Worm (Caenorhabditis elegans): ENCODE results near the gene apm-3.

Gene apm-3

DNA sequence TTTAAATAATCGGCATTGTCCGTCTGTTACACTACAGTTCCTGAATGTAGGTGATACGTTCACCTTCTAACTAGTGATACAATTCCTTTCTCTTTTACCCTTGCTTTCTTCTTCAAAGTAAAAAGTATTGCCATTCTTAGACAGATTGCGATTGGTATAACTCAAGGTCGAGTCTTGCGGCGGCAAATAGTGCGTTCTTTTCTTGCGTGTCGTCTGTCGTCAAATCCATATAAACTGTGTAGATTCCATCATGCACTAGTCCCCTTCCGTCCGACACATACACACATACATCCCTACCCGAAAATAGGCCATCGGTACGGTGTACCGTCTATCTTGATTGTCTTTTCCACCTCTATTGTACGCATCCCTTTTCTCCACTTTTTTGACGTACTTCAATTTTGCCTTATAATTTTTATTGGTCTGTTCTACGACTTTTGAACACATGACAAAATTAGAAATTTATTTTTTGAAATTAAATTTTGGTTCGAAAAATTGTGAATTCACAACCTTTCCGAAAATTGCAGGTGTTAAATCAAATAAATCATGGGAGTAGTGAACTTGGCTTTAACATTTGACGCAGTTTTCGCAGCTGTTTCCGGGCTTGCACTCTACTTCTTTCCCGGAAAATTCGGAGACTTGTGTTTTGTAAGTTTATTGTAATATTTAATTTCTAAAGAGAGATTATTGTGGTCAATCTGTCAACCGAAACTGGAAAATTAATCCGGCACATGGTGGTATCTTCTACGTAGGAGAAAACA lies 25.7 kb downstream of the apm-3 start, which contains the start of gene C44C1.1:
C44C1.1 (plus strand) TSS at position 525 of the 758 bp plus-strand sequence.
- TF ChIP-seq nhr-90 (tag; optimal IDR thresholded peaks at IDR 0.05; ENCODE audit: poor library complexity), result no peak
- TF ChIP-seq fkh-8 (tag; optimal IDR thresholded peaks at IDR 0.05), result peak; percentile 66
- TF ChIP-seq lin-35 (GFP tag; optimal IDR thresholded peaks at IDR 0.05), result peak in 1 of 2 experiments; percentile 17
- TF ChIP-seq nhr-71 (tag; optimal IDR thresholded peaks at IDR 0.05), result peak; percentile 52
- no peak for TF ChIP-seq ces-1 (GFP tag; optimal IDR thresholded peaks at IDR 0.05)
- TF ChIP-seq nhr-47 (tag; optimal IDR thresholded peaks at IDR 0.05), result peak; percentile 59
- no peak for TF ChIP-seq ceh-90 (tag; optimal IDR thresholded peaks at IDR 0.05)
- peak; percentile 88 for TF ChIP-seq pag-3 (tag; optimal IDR thresholded peaks at IDR 0.05; ENCODE audit: borderline replicate concordance, insufficient read depth)
- TF ChIP-seq hlh-4 (tag; optimal IDR thresholded peaks at IDR 0.05), result peak; percentile 89
- no peak for TF ChIP-seq C34B4.2 (tag; optimal IDR thresholded peaks at IDR 0.05)
- TF ChIP-seq nhr-85 (tag), result peak; percentile 71
- peak; percentile 47 for TF ChIP-seq mep-1 (tag; optimal IDR thresholded peaks at IDR 0.05)
- TF ChIP-seq skn-1 (tag; optimal IDR thresholded peaks at IDR 0.05), result peak; percentile 17
- TF ChIP-seq lin-14 (GFP tag; optimal IDR thresholded peaks at IDR 0.05), result peak; percentile 80
- peak; percentile 43 for TF ChIP-seq snu-23 (GFP tag; optimal IDR thresholded peaks at IDR 0.05)
- no peak for TF ChIP-seq tlp-1 (tag; optimal IDR thresholded peaks at IDR 0.05)
- TF ChIP-seq rnt-1 (tag; optimal IDR thresholded peaks at IDR 0.05), result peak; percentile 32
- no peak for TF ChIP-seq efl-1 (optimal IDR thresholded peaks at IDR 0.05)
- peak in 1 of 2 experiments; percentile 46 for TF ChIP-seq efl-1 (GFP tag; optimal IDR thresholded peaks at IDR 0.05 in 1 of 2)
- TF ChIP-seq tbx-2 (tag; optimal IDR thresholded peaks at IDR 0.05), result no peak
- peak in 5 of 6 experiments; percentile 12 to 51 (median 44) for TF ChIP-seq elt-3 (tag; optimal IDR thresholded peaks at IDR 0.05)
- TF ChIP-seq mdl-1 (tag; optimal IDR thresholded peaks at IDR 0.05), result peak in 1 of 2 experiments; percentile 6
- TF ChIP-seq Y116A8C.19 (tag; optimal IDR thresholded peaks at IDR 0.05; ENCODE audit: borderline replicate concordance), result no peak
- no peak for TF ChIP-seq nhr-28 (tag; optimal IDR thresholded peaks at IDR 0.05)
- TF ChIP-seq unc-98 (GFP tag; IDR thresholded peaks at IDR 0.05), result no peak
- peak; percentile 96 for TF ChIP-seq blmp-1 (tag; optimal IDR thresholded peaks at IDR 0.05)
- TF ChIP-seq ztf-11 (tag; optimal IDR thresholded peaks at IDR 0.05), result no peak
- TF ChIP-seq ceh-82 (tag; optimal IDR thresholded peaks at IDR 0.05), result no peak
- no peak for TF ChIP-seq zip-4 (GFP tag; optimal IDR thresholded peaks at IDR 0.05)
- peak; percentile 21 for TF ChIP-seq nhr-20 (tag; optimal IDR thresholded peaks at IDR 0.05)
- no peak for TF ChIP-seq F16B12.6 (tag; optimal IDR thresholded peaks at IDR 0.05)
- no peak for TF ChIP-seq egl-27 (tag; optimal IDR thresholded peaks at IDR 0.05)
- TF ChIP-seq aly-2 (tag; optimal IDR thresholded peaks at IDR 0.05), result no peak
- TF ChIP-seq lsy-2 (tag; optimal IDR thresholded peaks at IDR 0.05), result peak in 1 of 2 experiments; percentile 4
- no peak for TF ChIP-seq lin-13 (GFP tag; optimal IDR thresholded peaks at IDR 0.05)
- TF ChIP-seq mab-9 (GFP tag; IDR thresholded peaks at IDR 0.05), result no peak
- TF ChIP-seq efl-3 (GFP tag; optimal IDR thresholded peaks at IDR 0.05), result no peak

DNA sequence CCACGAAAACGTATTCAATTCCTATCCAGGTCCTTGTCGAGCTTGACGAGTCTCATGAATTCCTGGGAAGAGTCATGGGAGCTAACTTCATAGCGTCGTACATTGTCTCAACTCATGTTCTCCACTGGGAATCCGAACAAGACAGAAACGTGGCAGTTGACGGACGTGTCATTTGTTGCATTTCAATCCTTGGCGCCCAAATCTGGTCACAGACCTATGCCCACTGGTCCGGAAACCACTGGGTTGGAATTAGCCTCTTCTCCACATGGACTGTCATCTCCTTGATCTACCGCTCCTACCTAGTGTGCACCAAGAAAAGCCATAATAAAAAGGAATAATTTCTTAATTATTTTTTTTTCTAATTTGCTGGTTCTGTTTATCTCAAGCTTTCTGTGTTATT lies 27.8 kb downstream of the apm-3 start:
- TF ChIP-seq ztf-4 (tag; optimal IDR thresholded peaks at IDR 0.05), result no peak
- TF ChIP-seq lin-15B (tag; optimal IDR thresholded peaks at IDR 0.05), result no peak
- TF ChIP-seq irx-1 (tag; optimal IDR thresholded peaks at IDR 0.05), result no peak
- no peak for TF ChIP-seq sup-37 (GFP tag; optimal IDR thresholded peaks at IDR 0.05)
- no peak for TF ChIP-seq unc-130 (tag; optimal IDR thresholded peaks at IDR 0.05)
- TF ChIP-seq pax-3 (tag; optimal IDR thresholded peaks at IDR 0.05), result no peak
- TF ChIP-seq hlh-4 (tag; optimal IDR thresholded peaks at IDR 0.05), result no peak
- no peak for TF ChIP-seq dsc-1 (tag; optimal IDR thresholded peaks at IDR 0.05)
- no peak for TF ChIP-seq jun-1 (tag; optimal IDR thresholded peaks at IDR 0.05)
- no peak for TF ChIP-seq swsn-7 (tag; optimal IDR thresholded peaks at IDR 0.05)
- TF ChIP-seq nhr-77 (tag; optimal IDR thresholded peaks at IDR 0.05), result no peak
- TF ChIP-seq ceh-88 (GFP tag; IDR thresholded peaks at IDR 0.05), result no peak
